Worm (Caenorhabditis elegans) whole organism, L3 larva: Measurements from ENCODE around the gene T27A8.2.

Experiments
- aly-2 ChIP-seq: fragments of 150-350 bp; optimal IDR thresholded peaks from 2 replicates; lab custom pipeline; 2014; ENCODE audit warnings: missing biosample characterization, missing genetic modification characterization
- ama-1 ChIP-seq: fragments of 150-350 bp; optimal IDR thresholded peaks from 2 replicates; lab custom pipeline; 2018
- ceh-16 ChIP-seq: sonication (generic microtip); optimal IDR thresholded peaks from 2 replicates; lab custom pipeline; 2017; ENCODE audit warnings: missing biosample characterization, missing genetic modification characterization
- ceh-82 ChIP-seq: fragments of 150-350 bp; optimal IDR thresholded peaks from 2 replicates; lab custom pipeline; 2014; ENCODE audit warnings: missing biosample characterization, missing genetic modification characterization
- ceh-9 ChIP-seq: sonication (generic microtip); optimal IDR thresholded peaks from 2 replicates; lab custom pipeline; 2018; ENCODE audit warnings: missing biosample characterization, missing genetic modification characterization
- egl-27 ChIP-seq: sonication (generic microtip); optimal IDR thresholded peaks from 4 replicates; lab custom pipeline; 2017; ENCODE audit warnings: missing biosample characterization, missing genetic modification reagents, missing genetic modification characterization
- egl-5 ChIP-seq: fragments of 150-350 bp; optimal IDR thresholded peaks from 2 replicates; lab custom pipeline; 2017; ENCODE audit warnings: missing biosample characterization, missing genetic modification reagents, missing genetic modification characterization, inconsistent platforms
- elt-1 ChIP-seq: fragments of 150-350 bp; optimal IDR thresholded peaks from 2 replicates; lab custom pipeline; 2014; ENCODE audit warnings: missing biosample characterization, missing genetic modification characterization
- elt-2 ChIP-seq: sonication (generic microtip); optimal IDR thresholded peaks from 2 replicates; lab custom pipeline; 2016; ENCODE audit warnings: missing genetic modification reagents, mild to moderate bottlenecking, missing genetic modification characterization, missing compliant biosample characterization
- fkh-10 ChIP-seq: sonication (generic microtip); optimal IDR thresholded peaks from 2 replicates; lab custom pipeline; 2017; ENCODE audit warnings: missing biosample characterization, missing genetic modification reagents, missing genetic modification characterization
- fkh-2 ChIP-seq: fragments of 150-350 bp; optimal IDR thresholded peaks from 2 replicates; lab custom pipeline; 2014; ENCODE audit warnings: missing biosample characterization, missing genetic modification reagents, missing genetic modification characterization
- hmg-11 ChIP-seq: sonication (generic microtip); optimal IDR thresholded peaks from 2 replicates; lab custom pipeline; 2016; ENCODE audit warnings: missing genetic modification characterization, missing compliant biosample characterization
- jun-1 ChIP-seq: fragments of 150-350 bp; optimal IDR thresholded peaks from 2 replicates; lab custom pipeline; 2014; ENCODE audit warnings: missing biosample characterization, missing genetic modification reagents, missing genetic modification characterization
- lin-15B ChIP-seq: fragments of 150-350 bp; optimal IDR thresholded peaks from 2 replicates; lab custom pipeline; 2014; ENCODE audit warnings: missing biosample characterization, missing genetic modification characterization
- mdl-1 ChIP-seq: fragments of 150-350 bp; optimal IDR thresholded peaks from 2 replicates; lab custom pipeline; 2014; ENCODE audit warnings: missing biosample characterization, missing genetic modification characterization
- mml-1 ChIP-seq: fragments of 150-350 bp; sonication (generic microtip); optimal IDR thresholded peaks from 3 replicates; lab custom pipeline; 2014; ENCODE audit warnings: missing biosample characterization, missing genetic modification characterization
- nhr-11 ChIP-seq: fragments of 150-350 bp; optimal IDR thresholded peaks from 2 replicates; lab custom pipeline; 2014; ENCODE audit warnings: missing biosample characterization, missing genetic modification characterization
- nhr-12 ChIP-seq: fragments of 150-350 bp; optimal IDR thresholded peaks from 2 replicates; lab custom pipeline; 2014; ENCODE audit warnings: missing biosample characterization, missing genetic modification characterization
- nhr-67 ChIP-seq: fragments of 150-350 bp; optimal IDR thresholded peaks from 2 replicates; lab custom pipeline; 2014; ENCODE audit warnings: missing biosample characterization, missing genetic modification characterization
- pha-4 ChIP-seq: fragments of 150-350 bp; optimal IDR thresholded peaks from 2 replicates; lab custom pipeline; 2014; ENCODE audit warnings: missing biosample characterization, missing genetic modification reagents, missing genetic modification characterization
- pqm-1 ChIP-seq: fragments of 150-350 bp; optimal IDR thresholded peaks from 2 replicates; lab custom pipeline; 2017; ENCODE audit warnings: missing biosample characterization, missing genetic modification characterization, inconsistent platforms
- skn-1 ChIP-seq: fragments of 150-350 bp; optimal IDR thresholded peaks from 2 replicates; lab custom pipeline; 2014; ENCODE audit warnings: missing biosample characterization, missing genetic modification characterization
- snpc-4 ChIP-seq: fragments of 150-350 bp; optimal IDR thresholded peaks from 2 replicates; lab custom pipeline; 2014; ENCODE audit warnings: missing biosample characterization, missing genetic modification characterization
- unc-62 ChIP-seq: fragments of 150-350 bp; sonication (generic microtip); optimal IDR thresholded peaks from 4 replicates; lab custom pipeline; 2014; ENCODE audit warnings: missing biosample characterization, missing genetic modification reagents, missing genetic modification characterization
- ztf-11 ChIP-seq: fragments of 150-350 bp; optimal IDR thresholded peaks from 2 replicates; lab custom pipeline; 2014; ENCODE audit warnings: missing biosample characterization, missing genetic modification characterization
- ztf-4 ChIP-seq: fragments of 150-350 bp; optimal IDR thresholded peaks from 2 replicates; lab custom pipeline; 2014; ENCODE audit warnings: missing biosample characterization, missing genetic modification characterization

Gene T27A8.2

ce11 chrX:16094370-16094769 is 35.6 kb upstream of the T27A8.2 start, which contains the start of gene C30F2.5:
C30F2.5 (plus strand) TSS chrX:16094670.
- no peak for TF ChIP-seq ceh-9 (tag; lab: Kevin White, UChicago)
- TF ChIP-seq ceh-16 (tag; lab: Kevin White, UChicago), result no peak
- TF ChIP-seq hmg-11 (tag; lab: Kevin White, UChicago), result no peak

DNA sequence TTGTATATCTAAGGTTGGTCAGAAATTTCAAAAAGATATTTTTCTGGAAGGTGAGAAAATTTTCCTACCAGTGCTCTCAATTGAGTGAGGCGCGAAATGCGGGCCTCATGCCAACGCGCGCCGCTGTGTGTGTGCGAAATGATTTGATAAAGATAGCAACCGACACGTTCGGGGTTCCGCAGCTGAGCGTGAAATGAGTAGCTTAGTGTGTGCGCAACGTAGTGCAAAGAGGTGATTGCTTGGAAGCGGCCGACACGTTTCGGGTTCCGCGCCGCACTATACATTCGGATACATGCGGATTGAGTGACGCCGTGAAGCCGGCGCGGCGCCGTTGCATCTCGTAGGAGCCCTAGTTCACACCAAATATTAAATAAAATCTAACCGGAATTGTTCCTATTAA is 32.4 kb upstream of the T27A8.2 start:
- no peak for TF ChIP-seq pqm-1 (tag; lab: Kevin White, UChicago)
- TF ChIP-seq jun-1 (tag; lab: Kevin White, UChicago), result no peak
- peak; percentile 69 for TF ChIP-seq snpc-4 (tag; lab: Kevin White, UChicago)
- no peak for TF ChIP-seq ceh-82 (tag; lab: Kevin White, UChicago)

ce11 chrX:16087842-16088241 is 29.1 kb upstream of the T27A8.2 start:
- TF ChIP-seq elt-2, result peak; percentile 2
- no peak for TF ChIP-seq ztf-4 (tag; lab: Kevin White, UChicago)
- TF ChIP-seq, all 47 proteins: peak for 1

DNA sequence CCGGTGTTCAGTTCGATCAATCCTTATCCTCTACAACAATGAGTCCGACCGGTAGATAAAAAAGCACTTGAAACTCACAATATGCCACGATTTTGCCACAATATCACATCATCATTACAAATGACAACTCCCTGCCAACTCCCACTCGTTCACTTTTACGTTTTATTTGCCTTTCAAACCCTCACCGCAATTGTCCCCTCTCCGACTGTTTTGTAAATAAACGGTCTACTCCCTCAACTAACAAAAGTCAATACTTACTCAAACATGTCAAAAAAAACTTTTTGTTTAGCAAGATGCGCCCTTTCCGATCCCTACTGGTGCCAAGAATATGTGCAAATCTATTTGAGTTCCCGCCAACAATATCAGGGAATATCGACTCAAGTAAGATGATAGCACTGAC is 26.3 kb upstream of the T27A8.2 start, which contains the start of gene C30F2.2:
C30F2.2 (minus strand) TSS at position 122 of the 400 bp plus-strand sequence.
- TF ChIP-seq pha-4 (tag; lab: Kevin White, UChicago) (peak; percentile 99), fkh-2 (no peak)

ce11 chrX:16082024-16082423 is 23.3 kb upstream of the T27A8.2 start, which contains the start of gene idpp-14:
idpp-14 (plus strand) TSS chrX:16082347.
- TF ChIP-seq elt-1 (tag; lab: Kevin White, UChicago) (no peak), pha-4 (tag; lab: Kevin White, UChicago) (peak; percentile 79), ztf-11 (no peak), fkh-10 (no peak), nhr-12 (tag; lab: Kevin White, UChicago) (no peak), lin-15B (tag; lab: Kevin White, UChicago) (no peak)

DNA sequence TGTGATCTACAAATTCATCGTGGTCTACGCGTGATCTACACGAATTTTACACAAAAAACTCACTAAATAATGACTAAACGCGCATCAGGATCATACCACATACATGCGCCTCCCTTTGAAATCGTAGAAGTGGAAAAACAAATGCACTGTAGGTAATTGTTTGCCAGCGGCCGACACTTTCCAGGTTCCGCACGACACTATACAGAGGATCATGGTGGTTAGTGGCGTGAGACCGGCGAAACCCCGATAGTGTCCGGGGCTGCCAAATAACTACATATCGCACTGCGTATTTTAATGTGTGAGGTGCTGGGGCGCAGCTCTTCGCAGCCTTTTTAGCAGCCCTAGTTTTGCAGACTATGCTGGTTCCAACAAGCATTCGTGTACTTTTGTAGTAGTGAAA is 19.9 kb upstream of the T27A8.2 start:
- TF ChIP-seq egl-5 (tag; lab: Kevin White, UChicago), result no peak

- no peak for TF ChIP-seq fkh-2
- no peak for TF ChIP-seq nhr-11 (tag; lab: Kevin White, UChicago)
- no peak for TF ChIP-seq elt-1 (tag; lab: Kevin White, UChicago)
- no peak for TF ChIP-seq nhr-67 (tag; lab: Kevin White, UChicago)
- TF ChIP-seq lin-15B (tag; lab: Kevin White, UChicago), result no peak
- TF ChIP-seq ceh-82 (tag; lab: Kevin White, UChicago), result no peak
- no peak for TF ChIP-seq ztf-4 (tag; lab: Kevin White, UChicago)
- no peak for TF ChIP-seq mdl-1 (tag; lab: Kevin White, UChicago)
- no peak for TF ChIP-seq nhr-12 (tag; lab: Kevin White, UChicago)
- no peak for TF ChIP-seq ama-1
- no peak for TF ChIP-seq skn-1 (tag; lab: Kevin White, UChicago)
- no peak for TF ChIP-seq unc-62 (GFP tag; lab: Kevin White, UChicago)
- TF ChIP-seq elt-2, result no peak
- TF ChIP-seq hmg-11 (tag; lab: Kevin White, UChicago), result no peak
- no peak for TF ChIP-seq aly-2 (tag; lab: Kevin White, UChicago)
- TF ChIP-seq mml-1 (tag; lab: Kevin White, UChicago), result no peak
- TF ChIP-seq, all 47 proteins: peak for 0
Observed at ce11 chrX:16076470-16076869, 17.7 kb upstream of the T27A8.2 start, which contains the start of gene C30F2.4. C30F2.4 (minus strand) TSS chrX:16076570.

DNA sequence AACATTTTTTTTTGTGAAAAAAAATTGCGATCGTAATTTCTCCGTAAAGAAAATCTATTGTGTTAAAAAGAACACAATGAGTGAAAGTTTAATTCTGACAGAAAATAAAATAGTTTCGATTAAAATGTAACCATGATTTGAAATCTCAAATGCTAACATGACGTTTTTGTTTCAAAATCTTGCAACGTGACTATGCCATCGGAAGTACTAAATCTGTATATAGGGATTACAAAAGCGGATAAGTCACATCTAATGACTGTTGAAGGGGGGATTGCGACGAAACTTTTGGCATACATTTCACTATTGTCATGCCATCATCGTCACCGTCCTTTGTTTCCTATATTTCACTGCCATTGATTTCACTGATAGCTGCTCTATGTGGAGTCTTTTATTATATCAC is 13.8 kb upstream of the T27A8.2 start, which contains the start of gene col-187:
col-187 (plus strand) TSS at position 301 of the 400 bp plus-strand sequence.
- TF ChIP-seq nhr-12 (tag; lab: Kevin White, UChicago), result no peak

- no peak for TF ChIP-seq egl-27
Observed at ce11 chrX:16067984-16068383, 9.2 kb upstream of the T27A8.2 start.
